Worm (Caenorhabditis elegans): ENCODE data around the gene F28C6.8.

DNA sequence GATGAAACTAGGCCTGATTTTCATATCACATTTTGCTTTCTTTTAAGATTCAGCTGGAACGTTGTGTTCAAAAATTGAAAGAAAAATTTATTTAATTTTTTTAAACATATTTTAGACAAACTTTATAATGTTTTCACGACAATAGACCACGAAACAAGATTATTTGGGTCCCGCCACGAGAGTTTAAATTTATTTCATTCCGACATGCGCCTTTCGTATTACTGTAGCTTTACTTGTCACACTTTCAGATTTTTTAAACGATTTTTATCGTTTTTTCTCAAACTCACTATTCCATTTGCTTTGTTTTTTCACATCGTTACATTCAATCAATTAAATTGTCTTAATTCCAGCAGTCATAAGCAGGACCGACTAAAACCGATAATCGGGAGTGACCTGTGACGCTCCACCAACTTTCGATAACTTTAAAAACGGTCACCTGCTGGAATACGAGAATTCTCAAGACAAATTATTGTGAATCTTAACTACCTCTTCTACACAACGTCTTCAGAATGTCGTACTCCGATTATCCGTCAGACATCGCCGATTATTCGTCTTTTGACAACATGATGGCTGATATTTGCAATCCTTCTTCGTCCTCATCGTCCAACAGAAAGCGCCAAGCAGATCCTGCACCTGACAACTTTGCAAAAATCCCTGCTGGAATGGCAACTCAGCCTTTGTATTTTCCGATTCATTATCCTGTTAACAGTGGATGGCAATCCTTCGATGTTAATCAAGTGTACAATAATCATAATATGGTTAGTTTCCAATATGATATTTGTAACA, 12.6 kb upstream of the F28C6.8 start, which contains the start of gene aptf-3:
- no peak for TF ChIP-seq tab-1 (GFP tag; IDR thresholded peaks at IDR 0.05)
- TF ChIP-seq cog-1 (tag; optimal IDR thresholded peaks at IDR 0.05), result no peak
- TF ChIP-seq ztf-29 (GFP tag; IDR thresholded peaks at IDR 0.05), result no peak
- TF ChIP-seq ref-1 (GFP tag; conservative IDR thresholded peaks at IDR 0.05), result no peak
